Fruit fly (Drosophila melanogaster): ENCODE measurements around the gene synr.
A peak's percentile ranks its signal among the peaks of the same experiment; 100 is the strongest.

The synr gene

dm6 chr2L:4936325-4936869 lies 6.1 kb upstream of the synr start, which contains the start of gene hoe2:
hoe2 (minus strand) TSS chr2L:4936450.
- TF ChIP-seq noc (tag; optimal IDR thresholded peaks at IDR 0.05) = no peak

- no peak for TF ChIP-seq noc (tag; optimal IDR thresholded peaks at IDR 0.05)
These were observed 5.5 kb upstream of the synr start, which contains the start of gene Sgs1 for dm6 chr2L:4937060-4937459. Sgs1 (plus strand) TSS chr2L:4937409.

dm6 chr2L:4945300-4945699 lies 2.8 kb downstream of the synr start, which contains the start of the genes mRpL24 and betaggt-I:
mRpL24 (minus strand) TSS chr2L:4945361.
betaggt-I (plus strand) TSS chr2L:4945579.
- peak; percentile 97 for TF ChIP-seq noc (tag; optimal IDR thresholded peaks at IDR 0.05)

- TF ChIP-seq noc (tag; optimal IDR thresholded peaks at IDR 0.05) = no peak
These were observed 7.0 kb downstream of the synr start, which contains the start of gene jet for dm6 chr2L:4949453-4950045. jet (minus strand) TSS chr2L:4949784.

- peak; percentile 28 for TF ChIP-seq noc (tag; optimal IDR thresholded peaks at IDR 0.05)
These were observed 8.1 kb downstream of the synr start, which contains the start of gene Jon25Biii for dm6 chr2L:4950667-4951066. Jon25Biii (minus strand) TSS chr2L:4950767.

dm6 chr2L:4953086-4953570 lies 10.6 kb downstream of the synr start, which contains the start of gene Jon25Bii:
Jon25Bii (minus strand) TSS chr2L:4953136.
- TF ChIP-seq noc (tag; optimal IDR thresholded peaks at IDR 0.05) = no peak

dm6 chr2L:4955094-4955823 lies 12.7 kb downstream of the synr start, which contains the start of the genes Jon25Bi and Marcal1:
Jon25Bi (minus strand) TSS chr2L:4955144.
Marcal1 (plus strand) TSS chr2L:4955509.
- TF ChIP-seq noc (tag; optimal IDR thresholded peaks at IDR 0.05) = no peak

- TF ChIP-seq noc (tag; optimal IDR thresholded peaks at IDR 0.05) = no peak
These were observed 15.6 kb downstream of the synr start, which contains the start of gene CG34124 for dm6 chr2L:4958111-4958510. CG34124 (plus strand) TSS chr2L:4958411.

dm6 chr2L:4965420-4965819 lies 22.9 kb downstream of the synr start, which contains the start of gene CG34125:
CG34125 (plus strand) TSS chr2L:4965673.
- no peak for TF ChIP-seq noc (tag; optimal IDR thresholded peaks at IDR 0.05)

dm6 chr2L:4965923-4966322 lies 23.4 kb downstream of the synr start:
- no peak for TF ChIP-seq noc (tag; optimal IDR thresholded peaks at IDR 0.05)

dm6 chr2L:4967511-4967910 lies 25.0 kb downstream of the synr start, which contains the start of gene eIF3i:
eIF3i (minus strand) TSS chr2L:4967775.
- TF ChIP-seq noc (tag; optimal IDR thresholded peaks at IDR 0.05) = no peak

dm6 chr2L:4968767-4969166 lies 26.2 kb downstream of the synr start, which contains the start of the genes Scox and Polr1C:
Scox (minus strand) TSS chr2L:4968935.
Polr1C (plus strand) TSS chr2L:4969004.
- no peak for TF ChIP-seq noc (tag; optimal IDR thresholded peaks at IDR 0.05)

- TF ChIP-seq noc (tag; optimal IDR thresholded peaks at IDR 0.05) = no peak
These were observed 28.8 kb downstream of the synr start, which contains the start of gene CG14043 for dm6 chr2L:4971329-4971798. CG14043 (plus strand) TSS chr2L:4971702.

- TF ChIP-seq noc (tag; optimal IDR thresholded peaks at IDR 0.05) = no peak
These were observed 31.3 kb downstream of the synr start, which contains the start of gene mRpL28 for dm6 chr2L:4973731-4974415. mRpL28 (plus strand) TSS chr2L:4973976.

dm6 chr2L:4976988-4977551 lies 34.5 kb downstream of the synr start, which contains the start of the genes Gmd and CG3792:
Gmd (minus strand) TSS chr2L:4977023.
CG3792 (plus strand) TSS chr2L:4977312.
- peak; percentile 87 for TF ChIP-seq noc (tag; optimal IDR thresholded peaks at IDR 0.05)
